Worm (Caenorhabditis elegans) whole organism, L3 larva: ENCODE data around the gene T11F8.12.

Experiments
- R02D3.7 ChIP-seq: fragments of 150-350 bp; optimal IDR thresholded peaks from 2 replicates; lab custom pipeline; 2014; ENCODE audit warnings: missing biosample characterization, missing genetic modification characterization
- ZK546.5 ChIP-seq: sonication (generic microtip); optimal IDR thresholded peaks from 2 replicates; lab custom pipeline; 2017; ENCODE audit warnings: missing biosample characterization, missing genetic modification characterization
- aly-2 ChIP-seq: fragments of 150-350 bp; optimal IDR thresholded peaks from 2 replicates; lab custom pipeline; 2014; ENCODE audit warnings: missing biosample characterization, missing genetic modification characterization
- ama-1 ChIP-seq: fragments of 150-350 bp; optimal IDR thresholded peaks from 2 replicates; lab custom pipeline; 2018
- ceh-16 ChIP-seq: sonication (generic microtip); optimal IDR thresholded peaks from 2 replicates; lab custom pipeline; 2017; ENCODE audit warnings: missing biosample characterization, missing genetic modification characterization
- ceh-28 ChIP-seq: fragments of 150-350 bp; optimal IDR thresholded peaks from 2 replicates; lab custom pipeline; 2014; ENCODE audit warnings: missing biosample characterization, missing genetic modification reagents, missing genetic modification characterization
- ceh-82 ChIP-seq: fragments of 150-350 bp; optimal IDR thresholded peaks from 2 replicates; lab custom pipeline; 2014; ENCODE audit warnings: missing biosample characterization, missing genetic modification characterization
- daf-12 ChIP-seq: fragments of 150-350 bp; optimal IDR thresholded peaks from 2 replicates; lab custom pipeline; 2014; ENCODE audit warnings: missing biosample characterization, missing genetic modification reagents, missing genetic modification characterization
- egl-27 ChIP-seq: sonication (generic microtip); optimal IDR thresholded peaks from 4 replicates; lab custom pipeline; 2017; ENCODE audit warnings: missing biosample characterization, missing genetic modification reagents, missing genetic modification characterization
- egl-5 ChIP-seq: fragments of 150-350 bp; optimal IDR thresholded peaks from 2 replicates; lab custom pipeline; 2017; ENCODE audit warnings: missing biosample characterization, missing genetic modification reagents, missing genetic modification characterization, inconsistent platforms
- elt-1 ChIP-seq: fragments of 150-350 bp; optimal IDR thresholded peaks from 2 replicates; lab custom pipeline; 2014; ENCODE audit warnings: missing biosample characterization, missing genetic modification characterization
- elt-2 ChIP-seq: sonication (generic microtip); optimal IDR thresholded peaks from 2 replicates; lab custom pipeline; 2016; ENCODE audit warnings: missing genetic modification reagents, mild to moderate bottlenecking, missing genetic modification characterization, missing compliant biosample characterization
- elt-3 ChIP-seq, 3 experiments: fragments of 150-350 bp in 1 of 3; sonication (generic microtip) in 2 of 3; optimal IDR thresholded peaks; 2 replicates in 2 of 3; 4 replicates in 1 of 3; lab custom pipeline; 2014 to 2017; ENCODE audit warnings: missing biosample characterization in 3 of 3, missing genetic modification characterization in 3 of 3
- eor-1 ChIP-seq, 2 experiments: fragments of 150-350 bp; optimal IDR thresholded peaks; 2 replicates each; lab custom pipeline; 2014 to 2018; ENCODE audit warnings: missing biosample characterization in 2 of 2, missing genetic modification characterization in 2 of 2
- fkh-10 ChIP-seq: sonication (generic microtip); optimal IDR thresholded peaks from 2 replicates; lab custom pipeline; 2017; ENCODE audit warnings: missing biosample characterization, missing genetic modification reagents, missing genetic modification characterization
- fos-1 ChIP-seq: fragments of 150-350 bp; optimal IDR thresholded peaks from 2 replicates; lab custom pipeline; 2014; ENCODE audit warnings: missing biosample characterization, missing genetic modification characterization
- hmg-11 ChIP-seq: sonication (generic microtip); optimal IDR thresholded peaks from 2 replicates; lab custom pipeline; 2016; ENCODE audit warnings: missing genetic modification characterization, missing compliant biosample characterization
- jun-1 ChIP-seq: fragments of 150-350 bp; optimal IDR thresholded peaks from 2 replicates; lab custom pipeline; 2014; ENCODE audit warnings: missing biosample characterization, missing genetic modification reagents, missing genetic modification characterization
- lin-15B ChIP-seq: fragments of 150-350 bp; optimal IDR thresholded peaks from 2 replicates; lab custom pipeline; 2014; ENCODE audit warnings: missing biosample characterization, missing genetic modification characterization
- lin-39 ChIP-seq: fragments of 150-350 bp; optimal IDR thresholded peaks from 2 replicates; lab custom pipeline; 2018; ENCODE audit warnings: missing biosample characterization, missing genetic modification reagents, missing genetic modification characterization
- mdl-1 ChIP-seq: fragments of 150-350 bp; optimal IDR thresholded peaks from 2 replicates; lab custom pipeline; 2014; ENCODE audit warnings: missing biosample characterization, missing genetic modification characterization
- mml-1 ChIP-seq: fragments of 150-350 bp; sonication (generic microtip); optimal IDR thresholded peaks from 3 replicates; lab custom pipeline; 2014; ENCODE audit warnings: missing biosample characterization, missing genetic modification characterization
- nfya-1 ChIP-seq: sonication (generic microtip); optimal IDR thresholded peaks from 2 replicates; lab custom pipeline; 2017; ENCODE audit warnings: missing genetic modification characterization, mild to moderate bottlenecking, missing compliant biosample characterization, antibody characterized with exemption, moderate library complexity; ENCODE audit not compliant: insufficient read depth
- nhr-11 ChIP-seq: fragments of 150-350 bp; optimal IDR thresholded peaks from 2 replicates; lab custom pipeline; 2014; ENCODE audit warnings: missing biosample characterization, missing genetic modification characterization
- nhr-12 ChIP-seq: fragments of 150-350 bp; optimal IDR thresholded peaks from 2 replicates; lab custom pipeline; 2014; ENCODE audit warnings: missing biosample characterization, missing genetic modification characterization
- nhr-23 ChIP-seq: fragments of 150-350 bp; optimal IDR thresholded peaks from 2 replicates; lab custom pipeline; 2014; ENCODE audit warnings: missing biosample characterization, missing genetic modification reagents, missing genetic modification characterization
- nhr-237 ChIP-seq: fragments of 150-350 bp; optimal IDR thresholded peaks from 2 replicates; lab custom pipeline; 2014; ENCODE audit warnings: missing biosample characterization, missing genetic modification characterization
- nhr-25 ChIP-seq: sonication (generic microtip); optimal IDR thresholded peaks from 2 replicates; lab custom pipeline; 2017; ENCODE audit warnings: missing biosample characterization, missing genetic modification characterization
- nhr-28 ChIP-seq: fragments of 150-350 bp; optimal IDR thresholded peaks from 2 replicates; lab custom pipeline; 2014; ENCODE audit warnings: missing biosample characterization, missing genetic modification characterization
- nhr-43 ChIP-seq: sonication (generic microtip); optimal IDR thresholded peaks from 2 replicates; lab custom pipeline; 2016; ENCODE audit warnings: mild to moderate bottlenecking, missing genetic modification characterization, missing compliant biosample characterization; ENCODE audit not compliant: poor library complexity, severe bottlenecking
- nhr-67 ChIP-seq: fragments of 150-350 bp; optimal IDR thresholded peaks from 2 replicates; lab custom pipeline; 2014; ENCODE audit warnings: missing biosample characterization, missing genetic modification characterization
- nhr-76 ChIP-seq: fragments of 150-350 bp; sonication (generic microtip); optimal IDR thresholded peaks from 5 replicates; lab custom pipeline; 2014; ENCODE audit warnings: missing biosample characterization, missing genetic modification characterization
- nhr-77 ChIP-seq: fragments of 150-350 bp; optimal IDR thresholded peaks from 2 replicates; lab custom pipeline; 2014; ENCODE audit warnings: missing biosample characterization, missing genetic modification characterization
- sea-2 ChIP-seq: fragments of 150-350 bp; sonication (generic microtip); optimal IDR thresholded peaks from 4 replicates; lab custom pipeline; 2014; ENCODE audit warnings: missing biosample characterization, missing genetic modification reagents, missing genetic modification characterization
- skn-1 ChIP-seq: fragments of 150-350 bp; optimal IDR thresholded peaks from 2 replicates; lab custom pipeline; 2014; ENCODE audit warnings: missing biosample characterization, missing genetic modification characterization
- snpc-4 ChIP-seq: fragments of 150-350 bp; optimal IDR thresholded peaks from 2 replicates; lab custom pipeline; 2014; ENCODE audit warnings: missing biosample characterization, missing genetic modification characterization
- tbx-2 ChIP-seq: sonication (generic microtip); optimal IDR thresholded peaks from 2 replicates; lab custom pipeline; 2016; ENCODE audit warnings: mild to moderate bottlenecking, missing genetic modification characterization, missing compliant biosample characterization
- unc-39 ChIP-seq: sonication (generic microtip); optimal IDR thresholded peaks from 4 replicates; lab custom pipeline; 2017; ENCODE audit warnings: missing biosample characterization, missing genetic modification characterization
- unc-62 ChIP-seq: fragments of 150-350 bp; sonication (generic microtip); optimal IDR thresholded peaks from 4 replicates; lab custom pipeline; 2014; ENCODE audit warnings: missing biosample characterization, missing genetic modification reagents, missing genetic modification characterization
- ztf-11 ChIP-seq: fragments of 150-350 bp; optimal IDR thresholded peaks from 2 replicates; lab custom pipeline; 2014; ENCODE audit warnings: missing biosample characterization, missing genetic modification characterization
- ztf-4 ChIP-seq: fragments of 150-350 bp; optimal IDR thresholded peaks from 2 replicates; lab custom pipeline; 2014; ENCODE audit warnings: missing biosample characterization, missing genetic modification characterization

The T11F8.12 gene

DNA sequence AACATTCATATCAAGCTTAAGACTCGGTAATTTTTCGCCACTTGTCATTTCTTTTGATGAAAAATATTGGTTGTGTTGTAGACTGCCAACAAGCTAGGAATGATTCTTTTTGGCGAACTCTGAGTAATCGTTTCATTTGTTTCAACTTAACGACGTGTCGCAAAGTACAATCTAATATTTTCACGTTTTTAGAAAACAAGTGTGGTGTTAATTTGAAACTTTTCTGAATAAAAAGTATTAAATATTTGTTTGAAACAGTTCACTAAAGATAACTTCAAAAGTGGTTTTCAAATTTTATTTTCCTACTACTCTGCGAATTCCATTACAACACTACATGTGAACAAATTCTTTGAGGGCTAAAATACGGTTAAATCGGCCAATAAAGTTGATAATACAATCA, 5.7 kb downstream of the T11F8.12 start, which contains the start of gene T11F8.4:
Gene T11F8.4, minus strand, starts transcription at position 101 of the 400 bp plus-strand sequence.
- TF ChIP-seq nhr-67: no peak
- no peak for TF ChIP-seq snpc-4 (tag; lab: Kevin White, UChicago)
- TF ChIP-seq nhr-77: no peak
- TF ChIP-seq R02D3.7: no peak
- no peak for TF ChIP-seq ZK546.5 (tag; lab: Kevin White, UChicago)
- TF ChIP-seq ceh-28 (tag; lab: Kevin White, UChicago): no peak
- no peak for TF ChIP-seq fos-1 (tag; lab: Kevin White, UChicago)
- no peak for TF ChIP-seq elt-2 (tag; lab: Kevin White, UChicago)
- TF ChIP-seq ztf-11 (tag; lab: Kevin White, UChicago): no peak
- no peak for TF ChIP-seq tbx-2 (tag; lab: Kevin White, UChicago)
- TF ChIP-seq nhr-11: no peak
- no peak for TF ChIP-seq nhr-76
- TF ChIP-seq nfya-1 (tag; lab: Kevin White, UChicago): no peak
- no peak for TF ChIP-seq elt-1 (tag; lab: Kevin White, UChicago)
- no peak for TF ChIP-seq daf-12 (tag; lab: Kevin White, UChicago)
- TF ChIP-seq lin-39: no peak
- no peak for TF ChIP-seq fkh-10 (GFP tag; lab: Kevin White, UChicago)
- no peak for TF ChIP-seq hmg-11 (tag; lab: Kevin White, UChicago)
- TF ChIP-seq, all 47 proteins: peak for 0

ce11 chrIV:5473098-5473497, 9.0 kb downstream of the T11F8.12 start:
- no peak for TF ChIP-seq nhr-237 (tag; lab: Kevin White, UChicago)
- TF ChIP-seq nhr-43 (tag; lab: Kevin White, UChicago): no peak
- TF ChIP-seq unc-62: no peak
- TF ChIP-seq ztf-4 (tag; lab: Kevin White, UChicago): no peak
- TF ChIP-seq ceh-82 (tag; lab: Kevin White, UChicago): no peak
- no peak for TF ChIP-seq jun-1 (tag; lab: Kevin White, UChicago)
- TF ChIP-seq aly-2: no peak
- no peak for TF ChIP-seq R02D3.7
- TF ChIP-seq skn-1 (tag; lab: Kevin White, UChicago): no peak
- TF ChIP-seq egl-27 (tag; lab: Kevin White, UChicago): no peak
- no peak for TF ChIP-seq nhr-28 (tag; lab: Kevin White, UChicago)
- no peak for TF ChIP-seq elt-2 (tag; lab: Kevin White, UChicago)
- TF ChIP-seq sea-2: no peak
- TF ChIP-seq lin-39: no peak
- no peak for TF ChIP-seq ZK546.5 (tag; lab: Kevin White, UChicago)
- no peak for TF ChIP-seq mml-1 (tag; lab: Kevin White, UChicago)
- TF ChIP-seq nhr-12 (tag; lab: Kevin White, UChicago): no peak
- no peak for TF ChIP-seq eor-1 (tag; optimal IDR thresholded peaks at IDR 0.05; lab: Kevin White, UChicago)
- TF ChIP-seq, all 47 proteins: peak for 0

DNA sequence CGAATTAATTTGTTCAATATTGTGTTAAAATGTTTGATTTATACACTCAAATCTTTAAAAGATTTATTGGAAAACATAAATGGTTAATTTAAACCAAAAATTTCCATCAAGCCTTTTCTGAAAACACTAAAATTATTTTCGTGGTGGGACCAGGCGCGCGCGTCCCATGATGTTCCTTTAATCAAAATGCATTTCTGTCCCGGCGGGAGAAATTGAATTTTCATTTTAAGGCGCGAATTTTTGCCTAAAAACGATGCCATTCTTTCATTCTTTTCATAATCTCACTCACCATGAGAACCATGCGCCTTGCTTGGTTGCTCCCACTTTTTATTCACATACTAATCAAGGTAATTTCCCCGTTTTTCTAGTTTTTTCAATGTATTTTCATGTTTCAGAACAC, 12.4 kb downstream of the T11F8.12 start, which contains the start of gene rme-2:
Gene rme-2, plus strand, starts transcription at position 288 of the 400 bp plus-strand sequence.
- TF ChIP-seq egl-27 (tag; lab: Kevin White, UChicago) (no peak), nhr-23 (tag; lab: Kevin White, UChicago) (no peak), unc-39 (tag; lab: Kevin White, UChicago) (no peak), unc-62 (no peak), R02D3.7 (no peak), nhr-28 (tag; lab: Kevin White, UChicago) (no peak), mdl-1 (no peak), ZK546.5 (tag; lab: Kevin White, UChicago) (no peak), elt-3 (tag; optimal IDR thresholded peaks at IDR 0.05; lab: Kevin White, UChicago) (no peak), nhr-25 (tag; lab: Kevin White, UChicago) (no peak), nhr-67 (no peak), nhr-77 (no peak), nhr-76 (no peak), egl-5 (tag; lab: Kevin White, UChicago) (no peak), ceh-16 (tag; lab: Kevin White, UChicago) (no peak), ama-1 (lab: Kevin White, UChicago) (no peak), lin-15B (tag; lab: Kevin White, UChicago) (no peak)
